Worm (Caenorhabditis elegans) whole organism, midembryonic: Measurements from ENCODE around the gene chmp-7.
A peak's percentile ranks its signal among the peaks of the same experiment; 100 is the strongest.

Source experiments
- T22C8.4 ChIP-seq: fragments of 200-800 bp; sonication (Bioruptor generic); IDR thresholded peaks from 2 replicates; pipeline ENCODE4 v1.3.6; 2022; ENCODE audit warnings: missing genetic modification characterization, missing compliant biosample characterization
- flt-1 ChIP-seq: fragments of 200-800 bp; sonication (Bioruptor generic); IDR thresholded peaks from 2 replicates; pipeline ENCODE4 v1.3.6; 2022; ENCODE audit warnings: missing genetic modification characterization, missing compliant biosample characterization
- med-1 ChIP-seq: sonication (generic microtip); optimal IDR thresholded peaks from 2 replicates; lab custom pipeline; 2017; ENCODE audit warnings: missing genetic modification characterization, mild to moderate bottlenecking, missing compliant biosample characterization, antibody characterized with exemption, missing genetic modification reagents; ENCODE audit not compliant: insufficient read depth
- ref-1 ChIP-seq: fragments of 200-800 bp; sonication (Bioruptor generic); conservative IDR thresholded peaks from 2 replicates; pipeline ENCODE4 v1.3.6; 2022; ENCODE audit warnings: missing genetic modification reagents, missing genetic modification characterization, missing compliant biosample characterization
- tab-1 ChIP-seq: fragments of 200-800 bp; sonication (Bioruptor generic); IDR thresholded peaks from 2 replicates; pipeline ENCODE4 v1.3.6; 2022; ENCODE audit warnings: missing genetic modification characterization, missing compliant biosample characterization
- ztf-23 ChIP-seq: fragments of 200-800 bp; sonication (Bioruptor generic); IDR thresholded peaks from 2 replicates; pipeline ENCODE4 v1.3.6; 2022; ENCODE audit warnings: missing genetic modification reagents, missing genetic modification characterization, missing compliant biosample characterization
- ztf-29 ChIP-seq: fragments of 200-800 bp; sonication (Bioruptor generic); IDR thresholded peaks from 2 replicates; pipeline ENCODE4 v1.3.6; 2022; ENCODE audit warnings: missing genetic modification reagents, missing genetic modification characterization, missing compliant biosample characterization

DNA sequence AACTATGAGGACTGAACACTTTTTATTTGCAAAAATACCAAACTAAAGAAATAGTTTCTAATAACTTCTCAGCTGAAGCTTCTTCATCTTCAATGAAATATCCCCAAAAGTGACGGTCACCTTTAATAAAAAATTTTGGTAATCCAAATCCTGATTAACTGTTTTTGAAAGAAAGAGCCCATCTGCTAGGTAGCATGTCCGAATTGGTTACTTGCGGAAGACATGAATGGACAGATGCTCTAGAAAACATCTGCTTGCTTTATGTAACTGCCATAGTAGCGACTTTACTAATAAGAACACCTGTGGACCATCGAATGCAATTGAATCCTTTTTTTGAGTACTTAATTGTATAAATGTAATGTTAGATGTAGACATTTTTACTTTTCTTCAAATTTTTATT lies 4.2 kb downstream of the chmp-7 start:
- TF ChIP-seq med-1 (GFP tag; lab: Kevin White, UChicago) (no peak), flt-1 (peak; percentile 56; the same call in 1 of the 2 replicates), tab-1 (GFP tag; lab: Robert Waterston, UW) (no peak), ztf-29 (GFP tag; lab: Robert Waterston, UW) (0 out of 2 replicates have a peak, but pooled peaks have one; percentile 20), T22C8.4 (GFP tag; lab: Robert Waterston, UW) (no peak), ref-1 (GFP tag; lab: Robert Waterston, UW) (no peak), ztf-23 (GFP tag; lab: Robert Waterston, UW) (no peak)
